Fruit fly (Drosophila melanogaster) whole organism, prepupa: ENCODE measurements around the gene CG5958.

Experiments
- CG10669 ChIP-seq: fragments of 200-800 bp; sonication (Bioruptor generic); optimal IDR thresholded peaks from 3 replicates; lab custom pipeline; 2018; ENCODE audit warnings: missing biosample characterization, mild to moderate bottlenecking, missing genetic modification characterization, moderate library complexity
- CG11762 ChIP-seq: fragments of 200-800 bp; sonication (Bioruptor generic); optimal IDR thresholded peaks from 3 replicates; lab custom pipeline; 2016; ENCODE audit warnings: missing biosample characterization, missing genetic modification characterization; ENCODE audit not compliant: insufficient read depth
- CG3032 ChIP-seq: fragments of 200-800 bp; optimal IDR thresholded peaks from 2 replicates; lab custom pipeline; 2019; ENCODE audit warnings: missing biosample characterization, mild to moderate bottlenecking, missing genetic modification characterization, moderate library complexity
- CG34406 ChIP-seq: fragments of 200-800 bp; sonication (Bioruptor generic); optimal IDR thresholded peaks from 3 replicates; lab custom pipeline; 2016; ENCODE audit warnings: missing biosample characterization, missing genetic modification characterization
- CG3919 ChIP-seq: fragments of 200-800 bp; sonication (Bioruptor generic); optimal IDR thresholded peaks from 3 replicates; lab custom pipeline; 2016; ENCODE audit warnings: missing biosample characterization, missing genetic modification characterization
- CG6163 ChIP-seq: fragments of 200-800 bp; sonication (Bioruptor generic); IDR thresholded peaks from 3 replicates; pipeline ENCODE4 v1.3.6; 2022; ENCODE audit warnings: missing biosample characterization, missing genetic modification characterization
- CG6276 ChIP-seq: fragments of 200-800 bp; sonication (Bioruptor generic); optimal IDR thresholded peaks from 2 replicates; lab custom pipeline; 2017; ENCODE audit warnings: missing biosample characterization, mild to moderate bottlenecking, missing genetic modification characterization
- CG6792 ChIP-seq: fragments of 200-800 bp; sonication (Bioruptor generic); optimal IDR thresholded peaks from 3 replicates; lab custom pipeline; 2016; ENCODE audit warnings: missing biosample characterization, missing genetic modification characterization
- CG6808 ChIP-seq: fragments of 200-800 bp; sonication (Bioruptor generic); optimal IDR thresholded peaks from 3 replicates; lab custom pipeline; 2017; ENCODE audit warnings: missing biosample characterization, missing genetic modification characterization, mild to moderate bottlenecking, moderate library complexity, missing genetic modification reagents
- CG7368 ChIP-seq: fragments of 200-800 bp; sonication (Bioruptor generic); optimal IDR thresholded peaks from 3 replicates; lab custom pipeline; 2016; ENCODE audit warnings: missing biosample characterization, missing genetic modification characterization
- CG8119 ChIP-seq: fragments of 200-800 bp; sonication (Bioruptor generic); IDR thresholded peaks from 3 replicates; pipeline ENCODE4 v1.3.6; 2022; ENCODE audit warnings: missing biosample characterization, missing genetic modification characterization
- CG8319 ChIP-seq: fragments of 200-800 bp; sonication (Bioruptor generic); optimal IDR thresholded peaks from 3 replicates; lab custom pipeline; 2016; ENCODE audit warnings: missing biosample characterization, missing genetic modification characterization
- CG8632 ChIP-seq: fragments of 200-800 bp; sonication (Bioruptor generic); optimal IDR thresholded peaks from 3 replicates; lab custom pipeline; 2016; ENCODE audit warnings: missing biosample characterization, missing genetic modification characterization
- Eip75B ChIP-seq: fragments of 200-800 bp; sonication (Bioruptor generic); optimal IDR thresholded peaks from 3 replicates; lab custom pipeline; 2016; ENCODE audit warnings: missing biosample characterization, missing genetic modification characterization
- Eip93F ChIP-seq: fragments of 200-800 bp; sonication (Bioruptor generic); optimal IDR thresholded peaks from 2 replicates; lab custom pipeline; 2016; ENCODE audit warnings: missing biosample characterization, mild to moderate bottlenecking, missing genetic modification characterization
- Ets21C ChIP-seq: fragments of 200-800 bp; sonication (Bioruptor generic); optimal IDR thresholded peaks from 3 replicates; lab custom pipeline; 2016; ENCODE audit warnings: missing biosample characterization, missing genetic modification characterization
- Ets96B ChIP-seq: fragments of 200-800 bp; optimal IDR thresholded peaks from 2 replicates; lab custom pipeline; 2019; ENCODE audit warnings: missing biosample characterization, mild to moderate bottlenecking, missing genetic modification characterization, moderate library complexity
- Hr38 ChIP-seq: sonication (Bioruptor generic); optimal IDR thresholded peaks from 2 replicates; lab custom pipeline; 2016; ENCODE audit warnings: missing biosample characterization, missing genetic modification characterization
- Hr39 ChIP-seq: fragments of 200-800 bp; sonication (Bioruptor generic); optimal IDR thresholded peaks from 2 replicates; lab custom pipeline; 2016; ENCODE audit warnings: missing biosample characterization, missing genetic modification characterization
- Hr4 ChIP-seq: fragments of 200-800 bp; sonication (Bioruptor generic); optimal IDR thresholded peaks from 3 replicates; lab custom pipeline; 2016; ENCODE audit warnings: missing biosample characterization, missing genetic modification characterization
- Smox ChIP-seq: fragments of 200-800 bp; sonication (Bioruptor generic); optimal IDR thresholded peaks from 3 replicates; lab custom pipeline; 2016; ENCODE audit warnings: missing biosample characterization, missing genetic modification characterization
- Sox102F ChIP-seq: fragments of 200-800 bp; sonication (Bioruptor generic); optimal IDR thresholded peaks from 2 replicates; lab custom pipeline; 2016; ENCODE audit warnings: missing biosample characterization, mild to moderate bottlenecking, missing genetic modification characterization
- Sox14 ChIP-seq: fragments of 200-800 bp; sonication (Bioruptor generic); optimal IDR thresholded peaks from 3 replicates; lab custom pipeline; 2016; ENCODE audit warnings: missing biosample characterization, missing genetic modification characterization
- Sox15 ChIP-seq: fragments of 200-800 bp; sonication (Bioruptor generic); optimal IDR thresholded peaks from 3 replicates; lab custom pipeline; 2016; ENCODE audit warnings: missing biosample characterization, missing genetic modification characterization
- achi ChIP-seq: fragments of 200-800 bp; sonication (Bioruptor generic); optimal IDR thresholded peaks from 3 replicates; lab custom pipeline; 2016; ENCODE audit warnings: missing biosample characterization, missing genetic modification characterization
- dac ChIP-seq: fragments of 200-800 bp; sonication (Bioruptor generic); optimal IDR thresholded peaks from 2 replicates; lab custom pipeline; 2017; ENCODE audit warnings: missing biosample characterization, mild to moderate bottlenecking, missing genetic modification characterization
- dsx ChIP-seq: fragments of 200-800 bp; optimal IDR thresholded peaks from 3 replicates; lab custom pipeline; 2019; ENCODE audit warnings: missing biosample characterization, mild to moderate bottlenecking, missing genetic modification characterization, moderate library complexity; ENCODE audit not compliant: poor library complexity, severe bottlenecking
- eg ChIP-seq: fragments of 200-800 bp; sonication (Bioruptor generic); IDR thresholded peaks from 3 replicates; pipeline ENCODE4 v1.3.6; 2022; ENCODE audit warnings: missing biosample characterization, missing genetic modification characterization
- esn ChIP-seq: fragments of 200-800 bp; sonication (Bioruptor generic); optimal IDR thresholded peaks from 2 replicates; lab custom pipeline; 2016; ENCODE audit warnings: missing biosample characterization, mild to moderate bottlenecking, missing genetic modification characterization, moderate library complexity
- fd59A ChIP-seq: fragments of 200-800 bp; sonication (Bioruptor generic); optimal IDR thresholded peaks from 2 replicates; lab custom pipeline; 2017; ENCODE audit warnings: missing biosample characterization, mild to moderate bottlenecking, missing genetic modification characterization, missing genetic modification reagents
- net ChIP-seq: fragments of 200-800 bp; sonication (Bioruptor generic); optimal IDR thresholded peaks from 3 replicates; lab custom pipeline; 2016; ENCODE audit warnings: missing biosample characterization, missing genetic modification characterization
- pdm3 ChIP-seq: fragments of 200-800 bp; sonication (Bioruptor generic); optimal IDR thresholded peaks from 3 replicates; lab custom pipeline; 2016; ENCODE audit warnings: missing biosample characterization, missing genetic modification characterization
- salr ChIP-seq, 2 experiments: fragments of 200-800 bp; sonication (Bioruptor generic); optimal IDR thresholded peaks; 3 replicates each; lab custom pipeline; 2016 to 2018; ENCODE audit warnings: missing biosample characterization in 2 of 2, missing genetic modification characterization in 2 of 2, mild to moderate bottlenecking in 1 of 2
- spab ChIP-seq: fragments of 200-800 bp; sonication (Bioruptor generic); optimal IDR thresholded peaks from 2 replicates; lab custom pipeline; 2017; ENCODE audit warnings: missing biosample characterization, mild to moderate bottlenecking, missing genetic modification characterization, missing genetic modification reagents
- ss ChIP-seq, 2 experiments: fragments of 200-800 bp; sonication (Bioruptor generic); optimal IDR thresholded peaks; 2 replicates in 1 of 2; 3 replicates in 1 of 2; lab custom pipeline; 2017 to 2018; ENCODE audit warnings: mild to moderate bottlenecking in 2 of 2, missing biosample characterization in 2 of 2, missing genetic modification characterization in 2 of 2, moderate library complexity in 1 of 2
- svp ChIP-seq: fragments of 200-800 bp; sonication (Bioruptor generic); peaks from one replicate; lab custom pipeline; 2016; ENCODE audit warnings: missing biosample characterization, missing genetic modification characterization
- topi ChIP-seq: fragments of 200-800 bp; sonication (Bioruptor generic); optimal IDR thresholded peaks from 3 replicates; lab custom pipeline; 2016; ENCODE audit warnings: missing biosample characterization, missing genetic modification characterization
- vri ChIP-seq: fragments of 200-800 bp; sonication (Bioruptor generic); optimal IDR thresholded peaks from 3 replicates; lab custom pipeline; 2016; ENCODE audit warnings: missing biosample characterization, mild to moderate bottlenecking, missing genetic modification characterization

CG5958 gene

dm6 chr2L:7433957-7434736 lies 831 bp upstream of the CG5958 start (continued):
- TF ChIP-seq svp (GFP tag; lab: Kevin White, UChicago) (no peak), CG7368 (GFP tag; lab: Kevin White, UChicago) (no peak), CG6163 (GFP tag; lab: Robert Waterston, UW) (no peak), Ets21C (GFP tag; lab: Kevin White, UChicago) (no peak), Hr4 (GFP tag; lab: Kevin White, UChicago) (peak; percentile 41), Sox102F (GFP tag; lab: Kevin White, UChicago) (no peak), eg (GFP tag; lab: Robert Waterston, UW) (peak; percentile 49; the same call in 1 of the 3 replicates), CG6808 (GFP tag; lab: Kevin White, UChicago) (no peak), CG10669 (no peak), Ets96B (tag; lab: Kevin White, UChicago) (peak; percentile 48), dac (GFP tag; lab: Kevin White, UChicago) (no peak), Eip75B (GFP tag; lab: Kevin White, UChicago) (peak; percentile 11), Eip93F (GFP tag; lab: Kevin White, UChicago) (no peak), Sox14 (GFP tag; lab: Kevin White, UChicago) (no peak), CG6792 (no peak), fd59A (GFP tag; lab: Kevin White, UChicago) (no peak), CG3032 (tag; lab: Kevin White, UChicago) (no peak), esn (GFP tag; lab: Kevin White, UChicago) (peak; percentile 21), achi (peak; percentile 15)

- TF ChIP-seq Sox14 (GFP tag; lab: Kevin White, UChicago): no peak
- TF ChIP-seq Sox15 (GFP tag; lab: Kevin White, UChicago): no peak
- TF ChIP-seq CG6276: peak; percentile 25
- no peak for TF ChIP-seq spab (GFP tag; lab: Kevin White, UChicago)
- no peak for TF ChIP-seq CG8119 (GFP tag; lab: Robert Waterston, UW)
- no peak for TF ChIP-seq CG8632 (GFP tag; lab: Kevin White, UChicago)
- no peak for TF ChIP-seq CG11762 (GFP tag; lab: Kevin White, UChicago)
- TF ChIP-seq CG3032 (tag; lab: Kevin White, UChicago): no peak
- TF ChIP-seq CG34406: no peak
- TF ChIP-seq Smox (GFP tag; lab: Kevin White, UChicago): no peak
- peak; percentile 96 for TF ChIP-seq svp (GFP tag; lab: Kevin White, UChicago)
- TF ChIP-seq net (GFP tag; lab: Kevin White, UChicago): no peak
- no peak for TF ChIP-seq dsx (GFP tag; lab: Kevin White, UChicago)
- no peak for TF ChIP-seq pdm3 (GFP tag; lab: Kevin White, UChicago)
- no peak for TF ChIP-seq CG8319 (GFP tag; lab: Kevin White, UChicago)
- no peak for TF ChIP-seq Hr38 (GFP tag; lab: Kevin White, UChicago)
- no peak for TF ChIP-seq salr (GFP tag; optimal IDR thresholded peaks at IDR 0.05; lab: Kevin White, UChicago)
- TF ChIP-seq CG3919: no peak
- peak; percentile 62 for TF ChIP-seq vri (GFP tag; lab: Kevin White, UChicago)
- no peak for TF ChIP-seq Hr39 (GFP tag; lab: Kevin White, UChicago)
- TF ChIP-seq topi (GFP tag; lab: Kevin White, UChicago): no peak
- no peak for TF ChIP-seq ss (GFP tag; optimal IDR thresholded peaks at IDR 0.05; lab: Kevin White, UChicago)
- TF ChIP-seq achi: no peak
- no peak for TF ChIP-seq CG6808 (GFP tag; lab: Kevin White, UChicago)
Observed at dm6 chr2L:7431861-7432601, 1.3 kb downstream of the CG5958 start.
